Fruit fly (Drosophila melanogaster) Kc167 (cell line): ENCODE measurements around the gene Phf7.
"Not testable (repeated sequence)": the region's sequence is repeated elsewhere in the genome, so short reads cannot be mapped to it uniquely, and the experiment has no call there.

ENCODE experiments used
- Myc ChIP-seq: fragments of >200 bp; optimal IDR thresholded peaks from 2 replicates; lab custom pipeline; 2017; ENCODE audit warnings: missing external identifiers
- Sin3A ChIP-seq: fragments of >200 bp; optimal IDR thresholded peaks from 2 replicates; lab custom pipeline; 2018; ENCODE audit warnings: missing external identifiers
- h ChIP-seq: fragments of >200 bp; optimal IDR thresholded peaks from 3 replicates; lab custom pipeline; 2018; ENCODE audit warnings: missing external identifiers
- insv ChIP-seq: fragments of >200 bp; optimal IDR thresholded peaks from 3 replicates; lab custom pipeline; 2018; ENCODE audit warnings: missing external identifiers
- psq ChIP-seq: fragments of >200 bp; optimal IDR thresholded peaks from 2 replicates; lab custom pipeline; 2017; ENCODE audit warnings: missing external identifiers
- ttk ChIP-seq: sonication (Bioruptor generic); optimal IDR thresholded peaks from 2 replicates; lab custom pipeline; 2017; ENCODE audit warnings: missing external identifiers

DNA sequence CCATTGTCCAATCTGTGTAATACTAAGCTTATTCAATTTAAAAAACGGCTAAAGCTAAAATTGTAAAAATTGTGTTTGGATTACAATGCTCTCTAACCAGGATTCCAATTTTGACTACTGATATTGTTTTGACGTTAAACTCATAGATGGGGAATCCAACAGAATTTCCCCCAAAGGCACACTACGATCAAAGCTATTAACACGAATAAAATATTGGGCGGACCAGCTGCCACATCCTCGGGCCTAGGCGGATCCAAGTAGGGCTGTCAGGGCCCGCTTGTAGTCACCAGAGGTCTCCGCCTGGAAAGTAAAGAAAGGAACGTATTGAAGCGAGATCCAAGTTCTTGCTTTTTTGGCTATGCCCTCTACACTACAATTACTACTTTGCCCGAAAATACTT is 20.8 kb upstream of the Phf7 start, which contains the start of gene Sdic2:
- TF ChIP-seq Sin3A, insv, ttk, psq, h, Myc (lab: Kevin White, UChicago): not testable (repeated sequence)
